Fruit fly (Drosophila melanogaster): ENCODE data around the gene CG2082.

Gene CG2082

DNA sequence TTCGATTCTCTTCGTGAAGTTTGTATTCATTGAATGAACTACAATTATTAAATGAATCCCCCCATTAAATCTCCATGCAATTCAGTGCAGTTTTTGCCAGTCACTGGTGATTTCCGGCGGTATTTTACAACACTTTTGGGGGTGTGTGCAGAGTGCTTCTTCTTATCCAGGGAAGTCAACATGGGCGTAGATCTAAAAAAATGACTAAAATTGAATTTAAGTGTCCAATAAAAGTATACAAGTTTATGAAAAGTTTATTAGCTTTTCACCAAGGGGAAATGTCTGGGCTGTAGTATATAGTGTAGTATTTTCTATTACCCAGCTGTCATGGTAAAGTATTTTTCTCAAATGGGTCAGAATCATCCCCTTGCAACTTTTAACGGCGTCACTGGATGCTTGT lies 10.6 kb upstream of the CG2082 start, which contains the start of gene Hpf1 (continued):
- TF ChIP-seq onecut (GFP tag; IDR thresholded peaks at IDR 0.05) (peak; percentile 90), Nf-YC (tag; optimal IDR thresholded peaks at IDR 0.05) (peak; percentile 90), CG10431 (GFP tag; optimal IDR thresholded peaks at IDR 0.05) (peak; percentile 74), crc (GFP tag; optimal IDR thresholded peaks at IDR 0.05) (peak; percentile 97), CG6175 (GFP tag; IDR thresholded peaks at IDR 0.05) (peak; percentile 94), hbn (GFP tag; IDR thresholded peaks at IDR 0.05; ENCODE audit: partially characterized antibody) (no peak), CG1832 (GFP tag; optimal IDR thresholded peaks at IDR 0.05) (no peak), psq (GFP tag; optimal IDR thresholded peaks at IDR 0.05) (peak; percentile 92), Ravus (GFP tag; IDR thresholded peaks at IDR 0.05) (peak; percentile 93), Awh (GFP tag; IDR thresholded peaks at IDR 0.05) (peak; percentile 94), Mrtf (GFP tag; IDR thresholded peaks at IDR 0.05) (peak; percentile 97), Ets65A (GFP tag) (peak; percentile 100), fd3F (GFP tag; optimal IDR thresholded peaks at IDR 0.05) (peak; percentile 99), CG8089 (GFP tag; optimal IDR thresholded peaks at IDR 0.05) (peak; percentile 98), crol (GFP tag; IDR thresholded peaks at IDR 0.05) (peak; percentile 65), CG13424 (tag; optimal IDR thresholded peaks at IDR 0.05) (peak; percentile 98), CG1602 (GFP tag; optimal IDR thresholded peaks at IDR 0.05) (peak; percentile 98), CrebB (tag; optimal IDR thresholded peaks at IDR 0.05) (peak; percentile 98), Trl (optimal IDR thresholded peaks at IDR 0.05) (no peak), Trl (GFP tag; optimal IDR thresholded peaks at IDR 0.05) (peak; percentile 99), Mad (GFP tag; optimal IDR thresholded peaks at IDR 0.05) (peak; percentile 98), rib (GFP tag; IDR thresholded peaks at IDR 0.05) (peak; percentile 97), shn (GFP tag; optimal IDR thresholded peaks at IDR 0.05) (peak; percentile 99), wor (GFP tag; IDR thresholded peaks at IDR 0.05) (peak; percentile 95), emc (GFP tag; optimal IDR thresholded peaks at IDR 0.05) (peak; percentile 97), abd-A (tag; optimal IDR thresholded peaks at IDR 0.05) (no peak), pan (optimal IDR thresholded peaks at IDR 0.05) (no peak), pan (GFP tag; optimal IDR thresholded peaks at IDR 0.05 in 1 of 2, IDR thresholded peaks at IDR 0.05 in 1 of 2) (peak in 1 of 2 experiments; percentile 98), Dip2 (GFP tag; IDR thresholded peaks at IDR 0.05) (peak; percentile 73), CG9215 (GFP tag; IDR thresholded peaks at IDR 0.05) (peak; percentile 97), CG18262 (tag; optimal IDR thresholded peaks at IDR 0.05) (peak; percentile 98), Camta (GFP tag; optimal IDR thresholded peaks at IDR 0.05) (peak; percentile 98), CG10654 (GFP tag; optimal IDR thresholded peaks at IDR 0.05) (peak; percentile 97), BtbVII (GFP tag; optimal IDR thresholded peaks at IDR 0.05) (peak; percentile 98), CG16779 (GFP tag; IDR thresholded peaks at IDR 0.05) (peak; percentile 96), CG7745 (tag; optimal IDR thresholded peaks at IDR 0.05) (peak; percentile 58), CG2712 (tag; optimal IDR thresholded peaks at IDR 0.05) (peak; percentile 98), hb (GFP tag; IDR thresholded peaks at IDR 0.05; ENCODE audit: partially characterized antibody) (no peak), CG2129 (GFP tag; IDR thresholded peaks at IDR 0.05; ENCODE audit: partially characterized antibody) (no peak), ac (GFP tag; optimal IDR thresholded peaks at IDR 0.05) (peak; percentile 86), chn (GFP tag; optimal IDR thresholded peaks at IDR 0.05) (peak; percentile 99), Neu2 (GFP tag; optimal IDR thresholded peaks at IDR 0.05; ENCODE audit: borderline replicate concordance) (peak; percentile 92), crp (GFP tag; optimal IDR thresholded peaks at IDR 0.05) (peak in 1 of 2 experiments; percentile 69), CG5953 (GFP tag; IDR thresholded peaks at IDR 0.05) (peak; percentile 93), Fer2 (tag; optimal IDR thresholded peaks at IDR 0.05) (peak; percentile 98), CG34422 (GFP tag; IDR thresholded peaks at IDR 0.05) (peak; percentile 98), CG8944 (GFP tag; optimal IDR thresholded peaks at IDR 0.05) (peak; percentile 99), CG13296 (GFP tag; optimal IDR thresholded peaks at IDR 0.05) (peak; percentile 99), mld (GFP tag; IDR thresholded peaks at IDR 0.05; ENCODE audit: partially characterized antibody) (no peak), Eip74EF (GFP tag; optimal IDR thresholded peaks at IDR 0.05) (peak in 1 of 2 experiments; percentile 97), CG13287 (GFP tag; IDR thresholded peaks at IDR 0.05; ENCODE audit: partially characterized antibody) (peak; percentile 42; the same call in 1 of the 2 replicates)

All from whole organism, embryonic.